Fruit fly (Drosophila melanogaster) whole organism, embryonic: ENCODE measurements around the gene NPF.

Experiments
- Adf1 ChIP-seq: fragments of 200-800 bp; sonication (Bioruptor generic); IDR thresholded peaks from 2 replicates; pipeline ENCODE4 v1.3.6; 2022; ENCODE audit warnings: missing biosample characterization, missing genetic modification characterization
- Bdp1 ChIP-seq: fragments of 200-800 bp; sonication (Bioruptor generic); optimal IDR thresholded peaks from 3 replicates; lab custom pipeline; 2016; ENCODE audit warnings: missing biosample characterization, missing genetic modification characterization
- Blimp-1 ChIP-seq: fragments of 200-800 bp; sonication (Bioruptor generic); optimal IDR thresholded peaks from 3 replicates; lab custom pipeline; 2018; ENCODE audit warnings: missing biosample characterization, missing genetic modification characterization, mild to moderate bottlenecking, moderate library complexity, missing genetic modification reagents
- Bteb2 ChIP-seq: fragments of 200-800 bp; sonication (Bioruptor generic); optimal IDR thresholded peaks from 2 replicates; lab custom pipeline; 2016; ENCODE audit warnings: missing biosample characterization, missing genetic modification characterization
- CG10654 ChIP-seq: fragments of 200-800 bp; sonication (Bioruptor generic); optimal IDR thresholded peaks from 2 replicates; lab custom pipeline; 2016; ENCODE audit warnings: missing biosample characterization, missing genetic modification characterization
- CG11504 ChIP-seq: fragments of 200-800 bp; sonication (Bioruptor generic); optimal IDR thresholded peaks from 3 replicates; lab custom pipeline; 2019; ENCODE audit warnings: missing biosample characterization, mild to moderate bottlenecking, missing genetic modification characterization, moderate library complexity
- CG13894 ChIP-seq: fragments of 200-800 bp; sonication (Bioruptor generic); optimal IDR thresholded peaks from 3 replicates; lab custom pipeline; 2018; ENCODE audit warnings: missing biosample characterization, mild to moderate bottlenecking, missing genetic modification characterization, moderate library complexity
- CG14050 ChIP-seq: fragments of 200-800 bp; sonication (Bioruptor generic); IDR thresholded peaks from 3 replicates; pipeline ENCODE4 v1.3.6; 2022; ENCODE audit warnings: missing biosample characterization, missing genetic modification characterization
- CG14965 ChIP-seq: fragments of 200-800 bp; sonication (Bioruptor generic); optimal IDR thresholded peaks from 2 replicates; lab custom pipeline; 2016; ENCODE audit warnings: missing biosample characterization, missing genetic modification characterization, borderline replicate concordance
- CG15073 ChIP-seq: fragments of 200-800 bp; sonication (Bioruptor generic); optimal IDR thresholded peaks from 2 replicates; lab custom pipeline; 2016; ENCODE audit warnings: missing biosample characterization, missing genetic modification characterization
- CG15269 ChIP-seq: fragments of 200-800 bp; sonication (Bioruptor generic); optimal IDR thresholded peaks from 2 replicates; lab custom pipeline; 2018; ENCODE audit warnings: missing biosample characterization, mild to moderate bottlenecking, missing genetic modification characterization, moderate library complexity
- CG17829 ChIP-seq: fragments of 200-800 bp; optimal IDR thresholded peaks from 2 replicates; lab custom pipeline; 2019; ENCODE audit warnings: missing biosample characterization, mild to moderate bottlenecking, missing genetic modification characterization, moderate library complexity
- CG2129 ChIP-seq: fragments of 200-800 bp; sonication (Bioruptor generic); IDR thresholded peaks from 2 replicates; pipeline ENCODE4 v1.3.6; 2022; ENCODE audit warnings: missing biosample characterization, missing genetic modification characterization; ENCODE audit not compliant: partially characterized antibody
- CG3065 ChIP-seq: fragments of 200-800 bp; sonication (Bioruptor generic); optimal IDR thresholded peaks from 2 replicates; lab custom pipeline; 2016; ENCODE audit warnings: missing biosample characterization, missing genetic modification characterization
- CG4360 ChIP-seq: fragments of 200-800 bp; sonication (Bioruptor generic); IDR thresholded peaks from 2 replicates; pipeline ENCODE4 v1.3.6; 2022; ENCODE audit warnings: missing biosample characterization, missing genetic modification characterization
- CG7786 ChIP-seq: fragments of 200-800 bp; sonication (Bioruptor generic); optimal IDR thresholded peaks from 2 replicates; lab custom pipeline; 2016; ENCODE audit warnings: missing biosample characterization, missing genetic modification characterization
- CG7963 ChIP-seq: fragments of 200-800 bp; sonication (Bioruptor generic); IDR thresholded peaks from 3 replicates; pipeline ENCODE4 v1.3.6; 2022; ENCODE audit warnings: missing biosample characterization, missing genetic modification characterization; ENCODE audit not compliant: partially characterized antibody
- CG8089 ChIP-seq: fragments of 200-800 bp; sonication (Bioruptor generic); optimal IDR thresholded peaks from 3 replicates; lab custom pipeline; 2016; ENCODE audit warnings: missing biosample characterization, missing genetic modification characterization
- CG9215 ChIP-seq: fragments of 200-800 bp; sonication (Bioruptor generic); IDR thresholded peaks from 2 replicates; pipeline ENCODE4 v1.3.6; 2022; ENCODE audit warnings: missing biosample characterization, missing genetic modification characterization
- CG9817 ChIP-seq: fragments of 200-800 bp; sonication (Bioruptor generic); optimal IDR thresholded peaks from 2 replicates; lab custom pipeline; 2018; ENCODE audit warnings: missing biosample characterization, mild to moderate bottlenecking, missing genetic modification characterization, moderate library complexity
- CG9932 ChIP-seq: fragments of 200-800 bp; sonication (Bioruptor generic); IDR thresholded peaks from 2 replicates; pipeline ENCODE4 v1.3.6; 2022; ENCODE audit warnings: missing biosample characterization, missing genetic modification characterization
- Ets65A ChIP-seq: fragments of 200-800 bp; sonication (Bioruptor generic); peaks from one replicate; lab custom pipeline; 2016; ENCODE audit warnings: missing biosample characterization, missing genetic modification characterization
- Ets97D ChIP-seq: fragments of 200-800 bp; sonication (Bioruptor generic); optimal IDR thresholded peaks from 3 replicates; lab custom pipeline; 2016; ENCODE audit warnings: missing biosample characterization, missing genetic modification characterization
- Gug ChIP-seq: fragments of 200-800 bp; sonication (Bioruptor generic); IDR thresholded peaks from 4 replicates; pipeline ENCODE4 v1.3.6; 2022; ENCODE audit warnings: missing biosample characterization, missing genetic modification characterization
- H15 ChIP-seq: fragments of 200-800 bp; sonication (Bioruptor generic); IDR thresholded peaks from 3 replicates; pipeline ENCODE4 v1.3.6; 2022; ENCODE audit warnings: missing biosample characterization, missing genetic modification characterization
- Hr39 ChIP-seq: fragments of >200 bp; optimal IDR thresholded peaks from 2 replicates; lab custom pipeline; 2017
- Kr ChIP-seq: fragments of 200-800 bp; sonication (Bioruptor generic); optimal IDR thresholded peaks from 2 replicates; lab custom pipeline; 2017; ENCODE audit warnings: missing biosample characterization, mild to moderate bottlenecking, missing genetic modification characterization
- Mad ChIP-seq: fragments of 200-800 bp; sonication (Bioruptor generic); optimal IDR thresholded peaks from 2 replicates; lab custom pipeline; 2016; ENCODE audit warnings: missing biosample characterization, missing genetic modification characterization
- NC2β ChIP-seq: fragments of 200-800 bp; sonication (Bioruptor generic); optimal IDR thresholded peaks from 2 replicates; lab custom pipeline; 2016; ENCODE audit warnings: missing biosample characterization, missing genetic modification characterization
- PHDP ChIP-seq: fragments of 200-800 bp; sonication (Bioruptor generic); optimal IDR thresholded peaks from 3 replicates; lab custom pipeline; 2018; ENCODE audit warnings: missing biosample characterization, mild to moderate bottlenecking, missing genetic modification characterization, moderate library complexity
- Pdp1 ChIP-seq, 2 experiments: fragments of 200-800 bp; sonication (Bioruptor generic); optimal IDR thresholded peaks; 3 replicates each; lab custom pipeline; 2016; ENCODE audit warnings: missing biosample characterization in 2 of 2, missing genetic modification characterization in 2 of 2, mild to moderate bottlenecking in 1 of 2, moderate library complexity in 1 of 2
- aop ChIP-seq: fragments of 200-800 bp; sonication (Bioruptor generic); IDR thresholded peaks from 2 replicates; pipeline ENCODE4 v1.3.6; 2022; ENCODE audit warnings: missing biosample characterization, missing genetic modification characterization
- croc ChIP-seq: fragments of 200-800 bp; sonication (Bioruptor generic); conservative IDR thresholded peaks from 3 replicates; pipeline ENCODE4 v1.3.6; 2022; ENCODE audit warnings: missing biosample characterization, missing genetic modification characterization
- crol ChIP-seq: fragments of 200-800 bp; sonication (Bioruptor generic); IDR thresholded peaks from 2 replicates; pipeline ENCODE4 v1.3.6; 2022; ENCODE audit warnings: missing biosample characterization, missing genetic modification characterization
- dm ChIP-seq: fragments of 200-800 bp; sonication (Bioruptor generic); optimal IDR thresholded peaks from 3 replicates; lab custom pipeline; 2016; ENCODE audit warnings: missing biosample characterization, missing genetic modification characterization
- gsb ChIP-seq: fragments of 200-800 bp; sonication (Bioruptor generic); IDR thresholded peaks from 2 replicates; pipeline ENCODE4 v1.3.6; 2022; ENCODE audit warnings: missing biosample characterization, missing genetic modification characterization
- h ChIP-seq: fragments of >200 bp; optimal IDR thresholded peaks from 2 replicates; lab custom pipeline; 2017
- pan ChIP-seq, 4 experiments: fragments of >200 bp in 3 of 4; fragments of 200-800 bp in 1 of 4; sonication (Bioruptor generic) in 1 of 4; optimal IDR thresholded peaks in 3 of 4; IDR thresholded peaks in 1 of 4; 2 replicates each; pipeline versions ENCODE4 v1.3.6 to Lab custom; 2017 to 2022; ENCODE audit warnings: missing biosample characterization in 2 of 4, missing genetic modification characterization in 2 of 4, mixed read lengths in 1 of 4
- prd ChIP-seq, 3 experiments: fragments of >200 bp in 2 of 3; fragments of 200-800 bp in 1 of 3; sonication (Bioruptor generic) in 1 of 3; optimal IDR thresholded peaks in 2 of 3; IDR thresholded peaks in 1 of 3; 2 replicates in 2 of 3; 3 replicates in 1 of 3; pipeline versions ENCODE4 v1.3.6 to Lab custom; 2017 to 2022; ENCODE audit warnings: missing biosample characterization in 1 of 3, missing genetic modification characterization in 1 of 3
- sr ChIP-seq: fragments of 200-800 bp; sonication (Bioruptor generic); IDR thresholded peaks from 3 replicates; pipeline ENCODE4 v1.3.6; 2022; ENCODE audit warnings: missing biosample characterization, missing genetic modification characterization
- tgo ChIP-seq: fragments of 200-800 bp; sonication (Bioruptor generic); IDR thresholded peaks from 3 replicates; pipeline ENCODE4 v1.3.6; 2022; ENCODE audit warnings: missing biosample characterization, missing genetic modification characterization
- toy ChIP-seq: fragments of 200-800 bp; sonication (Bioruptor generic); IDR thresholded peaks from 2 replicates; pipeline ENCODE4 v1.3.6; 2022; ENCODE audit warnings: missing biosample characterization, missing genetic modification characterization
- twi ChIP-seq: fragments of 200-800 bp; optimal IDR thresholded peaks from 2 replicates; lab custom pipeline; 2019; ENCODE audit warnings: missing biosample characterization, mild to moderate bottlenecking, missing genetic modification characterization, moderate library complexity

Gene NPF

DNA sequence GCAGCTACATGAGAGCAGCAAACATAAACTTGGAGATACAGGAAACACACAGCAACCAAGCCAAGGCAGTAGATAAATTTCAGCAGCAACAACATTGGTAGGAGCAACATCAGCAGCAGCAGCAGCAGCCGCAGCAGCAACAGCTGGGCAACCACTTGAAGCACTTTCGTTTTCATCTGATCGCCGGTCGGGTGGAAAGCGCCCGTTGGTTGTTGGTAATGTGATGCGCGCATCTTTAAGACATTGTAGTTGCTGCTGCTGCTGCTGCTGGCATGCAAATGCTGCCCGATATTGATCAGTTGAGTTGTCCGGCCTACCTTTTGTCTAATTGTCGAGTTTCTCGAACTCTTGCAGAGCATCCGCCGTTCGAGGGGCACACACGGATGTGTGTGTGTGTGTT lies 17.6 kb upstream of the NPF start:
- TF ChIP-seq CG17829 (tag; lab: Kevin White, UChicago) (no peak), Blimp-1 (GFP tag; lab: Kevin White, UChicago) (peak; percentile 80)

- peak; percentile 23; the same call in 1 of the 2 replicates for TF ChIP-seq crol
- TF ChIP-seq sr (GFP tag; lab: Robert Waterston, UW) = 0 out of 3 replicates have a peak, but pooled peaks have one; percentile 28
- TF ChIP-seq PHDP = no peak
- peak; percentile 22; the same call in 1 of the 2 replicates for TF ChIP-seq CG9215 (GFP tag; lab: Robert Waterston, UW)
- TF ChIP-seq Pdp1 (GFP tag; optimal IDR thresholded peaks at IDR 0.05; lab: Kevin White, UChicago) = peak in 1 of 2 experiments; percentile 82
- peak; percentile 58 for TF ChIP-seq Ets65A (GFP tag; lab: Kevin White, UChicago)
- no peak for TF ChIP-seq dm (GFP tag; lab: Kevin White, UChicago)
- peak; percentile 96 for TF ChIP-seq Blimp-1 (GFP tag; lab: Kevin White, UChicago)
- TF ChIP-seq Hr39 (lab: Kevin White, UChicago) = peak; percentile 94
- TF ChIP-seq Kr (GFP tag; lab: Kevin White, UChicago) = no peak
- no peak for TF ChIP-seq NC2β (GFP tag; lab: Kevin White, UChicago)
- no peak for TF ChIP-seq Adf1
- no peak for TF ChIP-seq tgo
- TF ChIP-seq Gug (GFP tag; lab: Robert Waterston, UW) = no peak
- TF ChIP-seq CG11504 (tag; lab: Kevin White, UChicago) = no peak
- TF ChIP-seq toy = no peak
- no peak for TF ChIP-seq pan (optimal IDR thresholded peaks at IDR 0.05; lab: Kevin White, UChicago)
- TF ChIP-seq pan (GFP tag; optimal IDR thresholded peaks at IDR 0.05 in 1 of 2, IDR thresholded peaks at IDR 0.05 in 1 of 2) = peak in 1 of 2 experiments; percentile 22
- no peak for TF ChIP-seq CG15269 (tag; lab: Kevin White, UChicago)
- no peak for TF ChIP-seq CG10654
- no peak for TF ChIP-seq Ets97D (GFP tag; lab: Kevin White, UChicago)
- TF ChIP-seq CG4360 (GFP tag; lab: Robert Waterston, UW) = peak; percentile 78
- 0 out of 2 replicates have a peak, but pooled peaks have one; percentile 11 for TF ChIP-seq CG9932 (GFP tag; lab: Robert Waterston, UW)
Observed at dm6 chr3R:16594056-16594858, 14.8 kb upstream of the NPF start, which contains the start of gene CG14892. TSS of gene CG14892 (plus strand) at chr3R:16594414.

dm6 chr3R:16594961-16595360 lies 14.1 kb upstream of the NPF start:
- TF ChIP-seq CG15269 (tag; lab: Kevin White, UChicago) (no peak), CG15073 (peak; percentile 99), gsb (GFP tag; lab: Robert Waterston, UW) (peak; percentile 14; the same call in 1 of the 2 replicates), Ets65A (GFP tag; lab: Kevin White, UChicago) (peak; percentile 36), CG14965 (GFP tag; lab: Kevin White, UChicago) (no peak), h (lab: Kevin White, UChicago) (peak; percentile 66), prd (optimal IDR thresholded peaks at IDR 0.05; lab: Kevin White, UChicago) (no peak), prd (GFP tag; IDR thresholded peaks at IDR 0.05; lab: Robert Waterston, UW) (0 out of 3 replicates have a peak, but pooled peaks have one; percentile 18)

- TF ChIP-seq CG13894 (tag; lab: Kevin White, UChicago) (no peak), Bteb2 (GFP tag; lab: Kevin White, UChicago) (no peak), CG3065 (no peak), croc (GFP tag; lab: Robert Waterston, UW) (no peak), Bdp1 (no peak), CG7786 (GFP tag; lab: Kevin White, UChicago) (no peak), aop (GFP tag; lab: Robert Waterston, UW) (no peak), CG9817 (tag; lab: Kevin White, UChicago) (no peak), CG7963 (GFP tag; lab: Robert Waterston, UW) (no peak), Gug (GFP tag; lab: Robert Waterston, UW) (no peak), H15 (GFP tag; lab: Robert Waterston, UW) (no peak), CG14050 (GFP tag; lab: Robert Waterston, UW) (no peak), Mad (GFP tag; lab: Kevin White, UChicago) (no peak), CG8089 (GFP tag; lab: Kevin White, UChicago) (no peak), twi (no peak), CG2129 (GFP tag; lab: Robert Waterston, UW) (no peak)
Observed at dm6 chr3R:16599647-16600046, 9.4 kb upstream of the NPF start.
